Worm (Caenorhabditis elegans) whole organism, L4 larva: Measurements from ENCODE around the gene F42A9.17.

Experiments used
- F26F4.8 ChIP-seq: fragments of 200-800 bp; sonication (Bioruptor generic); conservative IDR thresholded peaks from 2 replicates; pipeline ENCODE4 v1.3.6; 2022; ENCODE audit warnings: missing genetic modification characterization, missing compliant biosample characterization
- R02D3.7 ChIP-seq: fragments of 150-350 bp; sonication (generic microtip); optimal IDR thresholded peaks from 3 replicates; lab custom pipeline; 2014; ENCODE audit warnings: missing biosample characterization, missing genetic modification characterization
- T20F7.1 ChIP-seq: fragments of 200-800 bp; sonication (Bioruptor generic); optimal IDR thresholded peaks from 2 replicates; lab custom pipeline; 2018; ENCODE audit warnings: mild to moderate bottlenecking, missing genetic modification characterization, missing compliant biosample characterization
- Y75B8A.6 ChIP-seq: fragments of 200-800 bp; sonication (Bioruptor generic); IDR thresholded peaks from 2 replicates; pipeline ENCODE4 v1.3.6; 2022; ENCODE audit warnings: missing genetic modification reagents, missing genetic modification characterization, missing compliant biosample characterization
- aha-1 ChIP-seq: fragments of 150-350 bp; peaks from one replicate; lab custom pipeline; 2014; ENCODE audit warnings: missing biosample characterization, missing genetic modification characterization
- ceh-82 ChIP-seq: sonication (generic microtip); optimal IDR thresholded peaks from 2 replicates; lab custom pipeline; 2017; ENCODE audit warnings: missing biosample characterization, missing genetic modification characterization
- cey-2 ChIP-seq: sonication (generic microtip); optimal IDR thresholded peaks from 3 replicates; lab custom pipeline; 2017; ENCODE audit warnings: missing genetic modification characterization, mild to moderate bottlenecking, missing compliant biosample characterization, antibody characterized with exemption, borderline replicate concordance; ENCODE audit not compliant: insufficient read depth
- daf-16 ChIP-seq, 3 experiments: sonication (generic microtip); optimal IDR thresholded peaks; 2 replicates each; lab custom pipeline; 2016 to 2017; ENCODE audit warnings: missing genetic modification characterization in 3 of 3, missing genetic modification reagents in 3 of 3, mild to moderate bottlenecking in 2 of 3, missing compliant biosample characterization in 2 of 3, missing biosample characterization in 1 of 3, moderate library complexity in 1 of 3
- dmd-6 ChIP-seq: fragments of 200-800 bp; sonication (Bioruptor generic); IDR thresholded peaks from 2 replicates; pipeline ENCODE4 v1.3.6; 2022; ENCODE audit warnings: missing genetic modification reagents, missing genetic modification characterization, missing compliant biosample characterization
- dve-1 ChIP-seq: sonication (generic microtip); optimal IDR thresholded peaks from 2 replicates; lab custom pipeline; 2017; ENCODE audit warnings: antibody characterized with exemption, mild to moderate bottlenecking, missing genetic modification characterization, missing compliant biosample characterization; ENCODE audit not compliant: insufficient read depth
- egl-43 ChIP-seq: fragments of 200-800 bp; sonication (Bioruptor generic); IDR thresholded peaks from 2 replicates; pipeline ENCODE4 v1.3.6; 2022; ENCODE audit warnings: missing genetic modification reagents, missing genetic modification characterization, missing compliant biosample characterization
- hif-1 ChIP-seq, 2 experiments: sonication (generic microtip); optimal IDR thresholded peaks; 2 replicates each; lab custom pipeline; 2016 to 2017; ENCODE audit warnings: missing compliant biosample characterization in 2 of 2, missing genetic modification characterization in 2 of 2, missing genetic modification reagents in 2 of 2, missing genotype in 2 of 2, mild to moderate bottlenecking in 1 of 2
- hlh-11 ChIP-seq: fragments of 200-800 bp; sonication (Bioruptor generic); optimal IDR thresholded peaks from 2 replicates; lab custom pipeline; 2018; ENCODE audit warnings: mild to moderate bottlenecking, missing genetic modification characterization, missing compliant biosample characterization
- hlh-30 ChIP-seq: sonication (generic microtip); optimal IDR thresholded peaks from 2 replicates; lab custom pipeline; 2017; ENCODE audit warnings: antibody characterized with exemption, mild to moderate bottlenecking, missing genetic modification characterization, missing compliant biosample characterization; ENCODE audit not compliant: insufficient read depth
- lin-38 ChIP-seq: fragments of 200-800 bp; sonication (Bioruptor generic); IDR thresholded peaks from 2 replicates; pipeline ENCODE4 v1.3.6; 2022; ENCODE audit warnings: missing genetic modification reagents, missing genetic modification characterization, missing compliant biosample characterization
- lsy-2 ChIP-seq, 2 experiments: fragments of 150-350 bp in 1 of 2; sonication (generic microtip) in 1 of 2; optimal IDR thresholded peaks; 2 replicates each; lab custom pipeline; 2014 to 2017; ENCODE audit warnings: missing biosample characterization in 2 of 2, missing genetic modification characterization in 2 of 2
- mes-2 ChIP-seq: sonication (generic microtip); optimal IDR thresholded peaks from 2 replicates; lab custom pipeline; 2016; ENCODE audit warnings: missing genotype, mild to moderate bottlenecking, missing genetic modification characterization, missing compliant biosample characterization; ENCODE audit not compliant: poor library complexity, severe bottlenecking
- mxl-3 ChIP-seq: fragments of 200-800 bp; sonication (Bioruptor generic); optimal IDR thresholded peaks from 2 replicates; lab custom pipeline; 2018; ENCODE audit warnings: mild to moderate bottlenecking, missing genetic modification characterization, missing compliant biosample characterization
- nhr-102 ChIP-seq: sonication (generic microtip); optimal IDR thresholded peaks from 2 replicates; lab custom pipeline; 2016; ENCODE audit warnings: mild to moderate bottlenecking, missing genetic modification characterization, moderate library complexity, missing compliant biosample characterization
- nhr-25 ChIP-seq: sonication (generic microtip); optimal IDR thresholded peaks from 2 replicates; lab custom pipeline; 2017; ENCODE audit warnings: missing genetic modification characterization, mild to moderate bottlenecking, missing compliant biosample characterization, antibody characterized with exemption, moderate library complexity, borderline replicate concordance; ENCODE audit not compliant: insufficient read depth
- nhr-28 ChIP-seq: fragments of 150-350 bp; optimal IDR thresholded peaks from 2 replicates; lab custom pipeline; 2014; ENCODE audit warnings: missing biosample characterization, missing genetic modification characterization
- nhr-41 ChIP-seq: fragments of 200-800 bp; sonication (Bioruptor generic); IDR thresholded peaks from 2 replicates; pipeline ENCODE4 v1.3.6; 2022; ENCODE audit warnings: missing genetic modification reagents, missing genetic modification characterization, missing compliant biosample characterization
- nhr-48 ChIP-seq: sonication (generic microtip); optimal IDR thresholded peaks from 2 replicates; lab custom pipeline; 2016; ENCODE audit warnings: mild to moderate bottlenecking, missing genetic modification characterization, missing compliant biosample characterization
- pqm-1 ChIP-seq: sonication (generic microtip); optimal IDR thresholded peaks from 2 replicates; lab custom pipeline; 2017; ENCODE audit warnings: missing biosample characterization, missing genetic modification characterization
- sdz-12 ChIP-seq: fragments of 200-800 bp; sonication (Bioruptor generic); optimal IDR thresholded peaks from 2 replicates; lab custom pipeline; 2018; ENCODE audit warnings: mild to moderate bottlenecking, missing genetic modification characterization, missing compliant biosample characterization
- snpc-1.2 ChIP-seq: fragments of 200-800 bp; sonication (Bioruptor generic); IDR thresholded peaks from 2 replicates; pipeline ENCODE4 v1.3.6; 2022; ENCODE audit warnings: missing genetic modification reagents, missing genetic modification characterization, missing compliant biosample characterization
- snpc-4 ChIP-seq: fragments of 150-350 bp; optimal IDR thresholded peaks from 2 replicates; lab custom pipeline; 2014; ENCODE audit warnings: missing biosample characterization, missing genetic modification characterization
- unc-130 ChIP-seq: sonication (generic microtip); optimal IDR thresholded peaks from 2 replicates; lab custom pipeline; 2016; ENCODE audit warnings: missing genetic modification reagents, missing genetic modification characterization, missing compliant biosample characterization
- unc-62 ChIP-seq, 3 experiments: fragments of 150-350 bp in 1 of 3; sonication (generic microtip); optimal IDR thresholded peaks in 2 of 3; peaks in 1 of 3; 1 replicate in 1 of 3; 2 replicates in 2 of 3; lab custom pipeline; 2014 to 2017; ENCODE audit warnings: missing biosample characterization in 3 of 3, missing genetic modification characterization in 3 of 3, missing genetic modification reagents in 3 of 3, missing genotype in 1 of 3
- vab-7 ChIP-seq: fragments of 200-800 bp; sonication (Bioruptor generic); IDR thresholded peaks from 2 replicates; pipeline ENCODE4 v1.3.6; 2022; ENCODE audit warnings: missing genetic modification reagents, missing genetic modification characterization, missing compliant biosample characterization
- zip-11 ChIP-seq: fragments of 200-800 bp; sonication (Bioruptor generic); IDR thresholded peaks from 2 replicates; pipeline ENCODE4 v1.3.6; 2022; ENCODE audit warnings: missing genetic modification characterization, missing compliant biosample characterization
- ztf-11 ChIP-seq: fragments of 150-350 bp; optimal IDR thresholded peaks from 2 replicates; lab custom pipeline; 2014; ENCODE audit warnings: missing biosample characterization, missing genetic modification characterization

F42A9.17 gene

ce11 chrIV:8620102-8620733, 8.5 kb upstream of the F42A9.17 start, which contains the start of gene lin-49 (continued):
- TF ChIP-seq nhr-25 (tag; lab: Kevin White, UChicago) = peak; percentile 41
- peak; percentile 44 for TF ChIP-seq lin-38 (GFP tag; lab: Robert Waterston, UW)
- no peak for TF ChIP-seq Y75B8A.6 (GFP tag; lab: Robert Waterston, UW)
- TF ChIP-seq daf-16 (GFP tag; optimal IDR thresholded peaks at IDR 0.05; lab: Kevin White, UChicago) = peak in 1 of 2 experiments; percentile 79
- TF ChIP-seq daf-16 (tag; optimal IDR thresholded peaks at IDR 0.05; lab: Kevin White, UChicago) = peak; percentile 80
- no peak for TF ChIP-seq sdz-12 (GFP tag; lab: Kevin White, UChicago)
- TF ChIP-seq mes-2 (tag; lab: Kevin White, UChicago) = peak; percentile 67
- TF ChIP-seq nhr-48 (tag; lab: Kevin White, UChicago) = peak; percentile 12
- no peak for TF ChIP-seq pqm-1 (tag; lab: Kevin White, UChicago)
- TF ChIP-seq mxl-3 (GFP tag; lab: Kevin White, UChicago) = peak; percentile 68
- TF ChIP-seq F26F4.8 (GFP tag; lab: Robert Waterston, UW) = no peak
- peak; percentile 20 for TF ChIP-seq nhr-102
- no peak for TF ChIP-seq zip-11 (GFP tag; lab: Robert Waterston, UW)

DNA sequence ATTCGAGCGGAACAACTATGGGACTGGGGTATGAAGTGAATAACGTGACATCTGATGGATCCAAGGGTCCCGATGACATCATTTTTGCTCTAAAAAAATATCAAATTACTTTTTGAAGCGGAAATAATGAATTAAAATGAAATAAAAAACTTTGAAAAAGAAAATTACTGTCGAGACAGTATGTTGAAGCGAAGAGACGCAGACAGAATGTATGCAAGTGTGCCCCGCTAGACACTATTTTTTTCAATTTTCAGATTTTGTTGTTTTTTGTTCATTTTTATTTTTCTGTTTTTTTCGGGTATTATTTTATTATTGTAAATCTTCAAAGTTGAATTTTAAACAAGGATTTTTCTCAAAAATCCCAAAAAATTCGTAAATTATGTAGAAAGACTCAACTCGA, 7.0 kb upstream of the F42A9.17 start, which contains the start of gene F42A9.8:
F42A9.8 (minus strand) TSS at position 88 of the 400 bp plus-strand sequence.
- no peak for TF ChIP-seq unc-130 (GFP tag; lab: Kevin White, UChicago)
- peak; percentile 56 for TF ChIP-seq lin-38 (GFP tag; lab: Robert Waterston, UW)

- TF ChIP-seq nhr-102 (no peak), ceh-82 (no peak), egl-43 (no peak), hlh-11 (no peak), T20F7.1 (no peak), lsy-2 (tag; optimal IDR thresholded peaks at IDR 0.05; lab: Kevin White, UChicago) (no peak), R02D3.7 (tag; lab: Kevin White, UChicago) (no peak), daf-16 (GFP tag; optimal IDR thresholded peaks at IDR 0.05; lab: Kevin White, UChicago) (no peak), daf-16 (tag; optimal IDR thresholded peaks at IDR 0.05; lab: Kevin White, UChicago) (no peak), ztf-11 (tag; lab: Kevin White, UChicago) (no peak), nhr-25 (tag; lab: Kevin White, UChicago) (no peak), snpc-1.2 (GFP tag; lab: Robert Waterston, UW) (no peak), snpc-4 (tag; lab: Kevin White, UChicago) (no peak)
These were observed 5.3 kb upstream of the F42A9.17 start, which contains the start of the genes F42A9.7 and F42A9.3 for ce11 chrIV:8617047-8617446. F42A9.7 (minus strand) TSS chrIV:8617147. F42A9.3 (plus strand) TSS chrIV:8617260.

DNA sequence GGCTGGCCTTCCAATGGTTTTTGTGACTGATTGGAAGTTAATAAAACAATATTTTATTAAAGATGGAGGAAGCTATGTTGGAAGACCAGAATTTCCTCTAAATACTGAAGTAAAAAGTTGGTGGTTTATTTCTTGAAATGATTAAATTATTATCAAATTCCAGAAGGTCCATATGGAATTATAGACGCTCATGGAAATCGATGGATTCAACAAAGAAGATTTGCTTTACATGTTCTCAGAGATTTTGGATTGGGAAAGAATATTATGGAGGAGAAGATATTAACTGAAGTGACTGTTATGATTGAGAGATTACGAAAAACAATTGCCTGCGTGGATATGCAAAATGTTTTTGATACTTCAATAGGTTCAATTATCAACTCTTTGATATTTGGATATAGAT, 3.6 kb upstream of the F42A9.17 start:
- no peak for TF ChIP-seq nhr-102
- TF ChIP-seq vab-7 = no peak
- peak in 1 of 2 experiments; percentile 91 for TF ChIP-seq unc-62 (GFP tag; optimal IDR thresholded peaks at IDR 0.05 in 1 of 2; lab: Kevin White, UChicago)
- no peak for TF ChIP-seq unc-62 (tag; optimal IDR thresholded peaks at IDR 0.05; lab: Kevin White, UChicago)
- no peak for TF ChIP-seq hif-1 (tag; optimal IDR thresholded peaks at IDR 0.05; lab: Kevin White, UChicago)
- peak; percentile 13 for TF ChIP-seq aha-1 (tag; lab: Kevin White, UChicago)

ce11 chrIV:8614680-8615079, 2.9 kb upstream of the F42A9.17 start, which contains the start of gene cyp-33E3:
cyp-33E3 (plus strand) TSS chrIV:8614995.
- TF ChIP-seq pqm-1 (tag; lab: Kevin White, UChicago) (peak; percentile 14), cey-2 (no peak), nhr-41 (no peak), daf-16 (GFP tag; optimal IDR thresholded peaks at IDR 0.05; lab: Kevin White, UChicago) (no peak), daf-16 (tag; optimal IDR thresholded peaks at IDR 0.05; lab: Kevin White, UChicago) (peak; percentile 41), nhr-28 (tag; lab: Kevin White, UChicago) (peak; percentile 90), dmd-6 (GFP tag; lab: Robert Waterston, UW) (peak; percentile 45; the same call in 1 of the 2 replicates), unc-130 (GFP tag; lab: Kevin White, UChicago) (no peak), dve-1 (peak; percentile 38), T20F7.1 (peak; percentile 34), hlh-30 (tag; lab: Kevin White, UChicago) (peak; percentile 18)
- TF ChIP-seq, all 104 proteins: peak for 7
